Worm (Caenorhabditis elegans) whole organism, late embryonic: ENCODE measurements around the gene sel-13.

Source experiments
- K09A11.1 ChIP-seq: sonication (generic microtip); optimal IDR thresholded peaks from 2 replicates; lab custom pipeline; 2017; ENCODE audit warnings: antibody characterized with exemption, mild to moderate bottlenecking, missing genetic modification characterization, missing compliant biosample characterization; ENCODE audit not compliant: insufficient read depth
- elt-2 ChIP-seq: sonication (generic microtip); optimal IDR thresholded peaks from 2 replicates; lab custom pipeline; 2016; ENCODE audit warnings: missing genetic modification reagents, missing genetic modification characterization, missing compliant biosample characterization
- hlh-15 ChIP-seq: sonication (generic microtip); optimal IDR thresholded peaks from 2 replicates; lab custom pipeline; 2016; ENCODE audit warnings: missing genetic modification characterization, missing compliant biosample characterization
- lin-11 ChIP-seq: fragments of 200-800 bp; sonication (Bioruptor generic); optimal IDR thresholded peaks from 2 replicates; lab custom pipeline; 2018; ENCODE audit warnings: mild to moderate bottlenecking, missing genetic modification characterization, missing compliant biosample characterization
- mec-3 ChIP-seq: sonication (generic microtip); optimal IDR thresholded peaks from 2 replicates; lab custom pipeline; 2016; ENCODE audit warnings: borderline replicate concordance, missing genetic modification characterization, missing compliant biosample characterization
- pax-1 ChIP-seq: fragments of 150-350 bp; optimal IDR thresholded peaks from 2 replicates; lab custom pipeline; 2014; ENCODE audit warnings: missing biosample characterization, missing genetic modification characterization
- rnt-1 ChIP-seq: sonication (generic microtip); optimal IDR thresholded peaks from 2 replicates; lab custom pipeline; 2016; ENCODE audit warnings: missing genetic modification characterization, missing compliant biosample characterization
- zip-5 ChIP-seq: sonication (generic microtip); optimal IDR thresholded peaks from 2 replicates; lab custom pipeline; 2016; ENCODE audit warnings: missing genetic modification characterization, missing compliant biosample characterization

ce11 chrIII:4653912-4654311, 46.1 kb downstream of the sel-13 start:
- no peak for TF ChIP-seq rnt-1 (tag; lab: Kevin White, UChicago)
- TF ChIP-seq elt-2 (tag; lab: Kevin White, UChicago), result no peak
- TF ChIP-seq pax-1 (tag; lab: Kevin White, UChicago), result no peak
- TF ChIP-seq lin-11 (tag; lab: Kevin White, UChicago), result no peak
- TF ChIP-seq mec-3 (tag; lab: Kevin White, UChicago), result no peak
- TF ChIP-seq K09A11.1 (tag; lab: Kevin White, UChicago), result no peak
- TF ChIP-seq hlh-15 (tag; lab: Kevin White, UChicago), result no peak
- TF ChIP-seq zip-5 (tag; lab: Kevin White, UChicago), result no peak
